Worm (Caenorhabditis elegans) whole organism, L1 larva: ENCODE data around the gene timp-1.

Experiments
- F16B12.6 ChIP-seq: fragments of 150-350 bp; optimal IDR thresholded peaks from 2 replicates; lab custom pipeline; 2014; ENCODE audit warnings: missing biosample characterization, missing genetic modification characterization
- Y116A8C.19 ChIP-seq: sonication (generic microtip); optimal IDR thresholded peaks from 2 replicates; lab custom pipeline; 2016; ENCODE audit warnings: missing compliant biosample characterization, missing genetic modification characterization, borderline replicate concordance
- alr-1 ChIP-seq: fragments of 200-800 bp; sonication (Bioruptor generic); optimal IDR thresholded peaks from 2 replicates; lab custom pipeline; 2018; ENCODE audit warnings: borderline replicate concordance, mild to moderate bottlenecking, missing genetic modification characterization, missing compliant biosample characterization
- ama-1 ChIP-seq: fragments of 150-350 bp; optimal IDR thresholded peaks from 2 replicates; lab custom pipeline; 2014
- dsc-1 ChIP-seq: sonication (generic microtip); optimal IDR thresholded peaks from 2 replicates; lab custom pipeline; 2016; ENCODE audit warnings: mild to moderate bottlenecking, missing genetic modification characterization, missing compliant biosample characterization
- efl-1 ChIP-seq, 4 experiments: fragments of 150-350 bp; optimal IDR thresholded peaks in 3 of 4; peaks in 1 of 4; 1 replicate in 1 of 4; 2 replicates in 3 of 4; lab custom pipeline; 2014; ENCODE audit warnings: missing biosample characterization in 2 of 4, missing genetic modification characterization in 2 of 4, missing genetic modification reagents in 2 of 4
- egl-13 ChIP-seq: sonication (generic microtip); optimal IDR thresholded peaks from 2 replicates; lab custom pipeline; 2016; ENCODE audit warnings: missing genotype, missing genetic modification reagents, missing genetic modification characterization, missing compliant biosample characterization
- elt-2 ChIP-seq: sonication (generic microtip); optimal IDR thresholded peaks from 2 replicates; lab custom pipeline; 2016; ENCODE audit warnings: missing genetic modification characterization, mild to moderate bottlenecking, inconsistent platforms, missing compliant biosample characterization, missing genetic modification reagents
- fkh-4 ChIP-seq: sonication (generic microtip); optimal IDR thresholded peaks from 2 replicates; lab custom pipeline; 2016; ENCODE audit warnings: missing compliant biosample characterization, missing genetic modification characterization, borderline replicate concordance
- fkh-8 ChIP-seq: sonication (generic microtip); optimal IDR thresholded peaks from 2 replicates; lab custom pipeline; 2016; ENCODE audit warnings: mild to moderate bottlenecking, missing genetic modification characterization, missing compliant biosample characterization
- hlh-17 ChIP-seq: fragments of 200-800 bp; sonication (Bioruptor generic); optimal IDR thresholded peaks from 2 replicates; lab custom pipeline; 2018; ENCODE audit warnings: missing genetic modification characterization, mild to moderate bottlenecking, missing compliant biosample characterization, moderate library complexity, borderline replicate concordance
- hlh-4 ChIP-seq: sonication (generic microtip); optimal IDR thresholded peaks from 2 replicates; lab custom pipeline; 2016; ENCODE audit warnings: mild to moderate bottlenecking, missing genetic modification characterization, missing compliant biosample characterization
- lin-14 ChIP-seq: fragments of 200-800 bp; sonication (Bioruptor generic); optimal IDR thresholded peaks from 2 replicates; lab custom pipeline; 2018; ENCODE audit warnings: mild to moderate bottlenecking, missing genetic modification characterization, moderate library complexity, missing compliant biosample characterization
- lin-35 ChIP-seq, 2 experiments: fragments of 150-350 bp; optimal IDR thresholded peaks; 2 replicates each; lab custom pipeline; 2014; ENCODE audit warnings: missing biosample characterization in 2 of 2, missing genetic modification characterization in 2 of 2, missing genetic modification reagents in 2 of 2
- lin-39 ChIP-seq: fragments of 150-350 bp; optimal IDR thresholded peaks from 2 replicates; lab custom pipeline; 2014; ENCODE audit warnings: missing biosample characterization, missing genetic modification reagents, missing genetic modification characterization
- lsy-2 ChIP-seq, 2 experiments: fragments of 150-350 bp; optimal IDR thresholded peaks; 2 replicates each; lab custom pipeline; 2014; ENCODE audit warnings: missing biosample characterization in 2 of 2, missing genetic modification characterization in 2 of 2
- mef-2 ChIP-seq: fragments of 150-350 bp; optimal IDR thresholded peaks from 2 replicates; lab custom pipeline; 2014; ENCODE audit warnings: missing biosample characterization, missing genetic modification characterization
- nhr-11 ChIP-seq: fragments of 150-350 bp; optimal IDR thresholded peaks from 2 replicates; lab custom pipeline; 2014; ENCODE audit warnings: missing biosample characterization, missing genetic modification characterization
- nhr-19 ChIP-seq: fragments of 200-800 bp; sonication (Bioruptor generic); conservative IDR thresholded peaks from 2 replicates; pipeline ENCODE4 v1.3.6; 2022; ENCODE audit warnings: missing genetic modification characterization, missing compliant biosample characterization
- nhr-20 ChIP-seq: sonication (generic microtip); optimal IDR thresholded peaks from 2 replicates; lab custom pipeline; 2016; ENCODE audit warnings: mild to moderate bottlenecking, missing genetic modification characterization, missing compliant biosample characterization
- nhr-28 ChIP-seq: fragments of 150-350 bp; optimal IDR thresholded peaks from 2 replicates; lab custom pipeline; 2014; ENCODE audit warnings: missing biosample characterization, missing genetic modification characterization
- nhr-47 ChIP-seq: sonication (generic microtip); optimal IDR thresholded peaks from 2 replicates; lab custom pipeline; 2016; ENCODE audit warnings: mild to moderate bottlenecking, missing genetic modification characterization, moderate library complexity, missing compliant biosample characterization
- nhr-71 ChIP-seq: sonication (generic microtip); optimal IDR thresholded peaks from 2 replicates; lab custom pipeline; 2016; ENCODE audit warnings: mild to moderate bottlenecking, missing genetic modification characterization, moderate library complexity, missing compliant biosample characterization
- nhr-77 ChIP-seq: fragments of 150-350 bp; optimal IDR thresholded peaks from 2 replicates; lab custom pipeline; 2014; ENCODE audit warnings: missing biosample characterization, missing genetic modification characterization
- nhr-85 ChIP-seq: sonication (generic microtip); peaks from one replicate; lab custom pipeline; 2016; ENCODE audit warnings: missing genetic modification characterization, inconsistent platforms, missing compliant biosample characterization
- pag-3 ChIP-seq: sonication (generic microtip); optimal IDR thresholded peaks from 2 replicates; lab custom pipeline; 2017; ENCODE audit warnings: missing genetic modification characterization, mild to moderate bottlenecking, missing compliant biosample characterization, antibody characterized with exemption, borderline replicate concordance; ENCODE audit not compliant: insufficient read depth
- pax-3 ChIP-seq: fragments of 200-800 bp; sonication (Bioruptor generic); optimal IDR thresholded peaks from 2 replicates; lab custom pipeline; 2018; ENCODE audit warnings: mild to moderate bottlenecking, missing genetic modification characterization, moderate library complexity, missing compliant biosample characterization
- sox-4 ChIP-seq: sonication (generic microtip); optimal IDR thresholded peaks from 2 replicates; lab custom pipeline; 2016; ENCODE audit warnings: missing genetic modification characterization, missing compliant biosample characterization
- sptf-1 ChIP-seq: fragments of 150-350 bp; optimal IDR thresholded peaks from 2 replicates; lab custom pipeline; 2014; ENCODE audit warnings: missing biosample characterization, missing genetic modification characterization
- sup-37 ChIP-seq: fragments of 200-800 bp; sonication (Bioruptor generic); optimal IDR thresholded peaks from 2 replicates; lab custom pipeline; 2018; ENCODE audit warnings: mild to moderate bottlenecking, missing genetic modification characterization, missing compliant biosample characterization
- swsn-7 ChIP-seq: sonication (generic microtip); optimal IDR thresholded peaks from 2 replicates; lab custom pipeline; 2016; ENCODE audit warnings: missing genetic modification characterization, missing compliant biosample characterization
- unc-86 ChIP-seq: sonication (generic microtip); optimal IDR thresholded peaks from 2 replicates; lab custom pipeline; 2016; ENCODE audit warnings: missing genetic modification characterization, missing compliant biosample characterization
- xbp-1 ChIP-seq: sonication (generic microtip); optimal IDR thresholded peaks from 2 replicates; lab custom pipeline; 2016; ENCODE audit warnings: missing genetic modification characterization, missing compliant biosample characterization
- ztf-4 ChIP-seq: fragments of 150-350 bp; optimal IDR thresholded peaks from 2 replicates; lab custom pipeline; 2014; ENCODE audit warnings: missing biosample characterization, missing genetic modification characterization

The timp-1 gene

ce11 chrV:8203085-8203643 lies 3.9 kb upstream of the timp-1 start, which contains the start of gene cest-17:
TSS of gene cest-17 (plus strand) at chrV:8203332.
- TF ChIP-seq efl-1 (optimal IDR thresholded peaks at IDR 0.05; lab: Kevin White, UChicago) = no peak
- TF ChIP-seq efl-1 (GFP tag; optimal IDR thresholded peaks at IDR 0.05 in 1 of 2; lab: Kevin White, UChicago) = peak in 1 of 2 experiments; percentile 53
- no peak for TF ChIP-seq sox-4 (tag; lab: Kevin White, UChicago)

DNA sequence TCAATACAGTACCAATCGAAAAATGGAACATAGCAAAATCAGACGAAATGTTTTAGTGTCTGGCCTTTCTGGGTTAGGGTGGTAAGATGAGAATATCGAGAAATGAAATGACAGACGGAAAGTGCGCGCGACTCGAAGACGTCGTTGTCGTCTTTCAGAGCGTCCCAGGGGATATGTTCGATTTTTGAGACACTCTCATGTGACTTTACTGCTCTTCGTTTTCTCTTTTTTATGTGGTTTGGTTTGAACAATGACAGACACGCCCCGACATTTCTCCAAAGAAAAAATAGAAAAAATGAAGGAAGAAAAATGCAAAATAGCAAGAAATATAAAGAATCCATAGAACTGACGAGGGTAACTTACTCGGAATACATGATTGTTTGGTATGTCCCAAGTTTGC lies 3.5 kb downstream of the timp-1 start:
- no peak for TF ChIP-seq nhr-20 (tag; lab: Kevin White, UChicago)
- peak; percentile 42 for TF ChIP-seq lin-14 (GFP tag; lab: Kevin White, UChicago)
- TF ChIP-seq F16B12.6 (tag; lab: Kevin White, UChicago) = no peak
- no peak for TF ChIP-seq pag-3 (tag; lab: Kevin White, UChicago)
- no peak for TF ChIP-seq ama-1

- TF ChIP-seq nhr-71 (tag; lab: Kevin White, UChicago) (peak; percentile 82), dsc-1 (tag; lab: Kevin White, UChicago) (peak; percentile 92), nhr-47 (tag; lab: Kevin White, UChicago) (peak; percentile 78), mef-2 (tag; lab: Kevin White, UChicago) (no peak), Y116A8C.19 (no peak), nhr-28 (no peak), lin-14 (GFP tag; lab: Kevin White, UChicago) (peak; percentile 78), lin-39 (tag; lab: Kevin White, UChicago) (no peak), fkh-8 (tag; lab: Kevin White, UChicago) (peak; percentile 81), nhr-77 (tag; lab: Kevin White, UChicago) (no peak), sox-4 (tag; lab: Kevin White, UChicago) (peak; percentile 90), nhr-20 (tag; lab: Kevin White, UChicago) (peak; percentile 22), nhr-19 (GFP tag; lab: Robert Waterston, UW) (no peak), xbp-1 (peak; percentile 11), hlh-4 (tag; lab: Kevin White, UChicago) (peak; percentile 62), egl-13 (peak; percentile 52), swsn-7 (tag; lab: Kevin White, UChicago) (peak; percentile 26), unc-86 (peak; percentile 30), nhr-85 (tag; lab: Kevin White, UChicago) (peak; percentile 47), sup-37 (GFP tag; lab: Kevin White, UChicago) (no peak), fkh-4 (tag; lab: Kevin White, UChicago) (no peak), pag-3 (tag; lab: Kevin White, UChicago) (no peak), pax-3 (peak; percentile 31), alr-1 (tag; lab: Kevin White, UChicago) (no peak), ztf-4 (tag; lab: Kevin White, UChicago) (peak; percentile 33), nhr-11 (peak; percentile 17), lsy-2 (tag; optimal IDR thresholded peaks at IDR 0.05; lab: Kevin White, UChicago) (peak; percentile 11 to 32)
Observed at ce11 chrV:8211993-8212392, 5.0 kb downstream of the timp-1 start.

DNA sequence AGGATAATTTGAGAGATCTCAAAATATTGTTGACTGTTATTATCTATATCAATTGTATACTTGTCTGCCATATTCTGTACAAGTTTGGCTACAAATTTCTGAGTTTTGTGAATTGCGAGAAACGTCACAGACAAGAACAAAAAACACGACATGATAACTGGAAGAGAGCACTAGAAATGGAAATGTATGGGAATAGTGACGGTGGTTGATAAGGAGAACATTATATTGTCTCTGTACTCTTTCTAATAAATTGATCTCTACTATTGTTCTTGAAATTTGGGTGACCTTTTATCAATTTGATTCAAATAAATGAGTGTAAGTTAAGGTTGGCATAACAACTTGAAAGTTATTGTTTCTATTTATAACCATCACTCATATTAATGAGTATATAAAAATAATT lies 5.8 kb downstream of the timp-1 start:
- TF ChIP-seq sptf-1 (tag; lab: Kevin White, UChicago) (no peak), hlh-17 (GFP tag; lab: Kevin White, UChicago) (no peak), elt-2 (peak; percentile 67), lin-35 (GFP tag; optimal IDR thresholded peaks at IDR 0.05; lab: Kevin White, UChicago) (peak in 1 of 2 experiments; percentile 10)
